Fruit fly (Drosophila melanogaster) whole organism, embryonic: ENCODE measurements around the gene Evi5.

ENCODE experiments used
- Atf6 ChIP-seq: fragments of 200-800 bp; sonication (Bioruptor generic); IDR thresholded peaks from 2 replicates; pipeline ENCODE4 v1.3.6; 2022; ENCODE audit warnings: missing biosample characterization, missing genetic modification characterization
- Blimp-1 ChIP-seq: fragments of 200-800 bp; sonication (Bioruptor generic); optimal IDR thresholded peaks from 3 replicates; lab custom pipeline; 2018; ENCODE audit warnings: missing biosample characterization, missing genetic modification characterization, mild to moderate bottlenecking, moderate library complexity, missing genetic modification reagents
- CG1024 ChIP-seq: fragments of 200-800 bp; sonication (Bioruptor generic); IDR thresholded peaks from 2 replicates; pipeline ENCODE4 v1.3.6; 2022; ENCODE audit warnings: missing biosample characterization, missing genetic modification characterization
- CG10462 ChIP-seq: fragments of 200-800 bp; sonication (Bioruptor generic); optimal IDR thresholded peaks from 2 replicates; lab custom pipeline; 2016; ENCODE audit warnings: missing biosample characterization, missing genetic modification characterization
- CG10979 ChIP-seq: fragments of 200-800 bp; sonication (Bioruptor generic); optimal IDR thresholded peaks from 2 replicates; lab custom pipeline; 2018; ENCODE audit warnings: missing biosample characterization, mild to moderate bottlenecking, missing genetic modification characterization, moderate library complexity
- CG12744 ChIP-seq: fragments of 200-800 bp; sonication (Bioruptor generic); optimal IDR thresholded peaks from 2 replicates; lab custom pipeline; 2016; ENCODE audit warnings: missing biosample characterization, missing genetic modification characterization
- CG14014 ChIP-seq: fragments of 200-800 bp; sonication (Bioruptor generic); IDR thresholded peaks from 2 replicates; pipeline ENCODE4 v1.3.6; 2022; ENCODE audit warnings: missing biosample characterization, missing genetic modification characterization
- CG14710 ChIP-seq: fragments of 200-800 bp; sonication (Bioruptor generic); optimal IDR thresholded peaks from 3 replicates; lab custom pipeline; 2019; ENCODE audit warnings: missing biosample characterization, mild to moderate bottlenecking, missing genetic modification characterization, moderate library complexity
- CG15011 ChIP-seq: fragments of 200-800 bp; sonication (Bioruptor generic); optimal IDR thresholded peaks from 3 replicates; lab custom pipeline; 2018; ENCODE audit warnings: missing biosample characterization, mild to moderate bottlenecking, missing genetic modification characterization
- CG16813 ChIP-seq: fragments of 200-800 bp; sonication (Bioruptor generic); IDR thresholded peaks from 3 replicates; pipeline ENCODE4 v1.3.6; 2022; ENCODE audit warnings: missing biosample characterization, missing genetic modification characterization; ENCODE audit not compliant: partially characterized antibody
- CG17328 ChIP-seq: fragments of 200-800 bp; sonication (Bioruptor generic); IDR thresholded peaks from 2 replicates; pipeline ENCODE4 v1.3.6; 2022; ENCODE audit warnings: missing biosample characterization, missing genetic modification characterization
- CG4820 ChIP-seq: fragments of 200-800 bp; sonication (Bioruptor generic); optimal IDR thresholded peaks from 3 replicates; lab custom pipeline; 2016; ENCODE audit warnings: missing biosample characterization, missing genetic modification characterization
- CG6765 ChIP-seq: fragments of 200-800 bp; sonication (Bioruptor generic); optimal IDR thresholded peaks from 3 replicates; lab custom pipeline; 2017; ENCODE audit warnings: missing biosample characterization, mild to moderate bottlenecking, missing genetic modification characterization
- CG7357 ChIP-seq: fragments of 200-800 bp; sonication (Bioruptor generic); IDR thresholded peaks from 3 replicates; pipeline ENCODE4 v1.3.6; 2022; ENCODE audit warnings: missing biosample characterization, missing genetic modification characterization
- CG7839 ChIP-seq: fragments of 200-800 bp; sonication (Bioruptor generic); optimal IDR thresholded peaks from 3 replicates; lab custom pipeline; 2018; ENCODE audit warnings: missing biosample characterization, mild to moderate bottlenecking, missing genetic modification characterization, moderate library complexity
- CG7928 ChIP-seq: fragments of 200-800 bp; sonication (Bioruptor generic); optimal IDR thresholded peaks from 2 replicates; lab custom pipeline; 2017; ENCODE audit warnings: missing biosample characterization, mild to moderate bottlenecking, missing genetic modification characterization
- Chrac-16 ChIP-seq: fragments of 200-800 bp; sonication (Bioruptor generic); optimal IDR thresholded peaks from 3 replicates; lab custom pipeline; 2016; ENCODE audit warnings: missing biosample characterization, missing genetic modification characterization
- D ChIP-seq, 2 experiments: fragments of 200-800 bp in 1 of 2; fragments of >200 bp in 1 of 2; sonication (Bioruptor generic) in 1 of 2; optimal IDR thresholded peaks; 2 replicates in 1 of 2; 3 replicates in 1 of 2; lab custom pipeline; 2017; ENCODE audit warnings: mild to moderate bottlenecking in 1 of 2, missing biosample characterization in 1 of 2, missing genetic modification characterization in 1 of 2, missing genetic modification reagents in 1 of 2
- Dref ChIP-seq: fragments of 200-800 bp; sonication (Bioruptor generic); IDR thresholded peaks from 2 replicates; pipeline ENCODE4 v1.3.6; 2022; ENCODE audit warnings: missing biosample characterization, missing genetic modification characterization
- Ets97D ChIP-seq: fragments of 200-800 bp; sonication (Bioruptor generic); optimal IDR thresholded peaks from 3 replicates; lab custom pipeline; 2016; ENCODE audit warnings: missing biosample characterization, missing genetic modification characterization
- H15 ChIP-seq: fragments of 200-800 bp; sonication (Bioruptor generic); IDR thresholded peaks from 3 replicates; pipeline ENCODE4 v1.3.6; 2022; ENCODE audit warnings: missing biosample characterization, missing genetic modification characterization
- H2.0 ChIP-seq: fragments of 200-800 bp; sonication (Bioruptor generic); IDR thresholded peaks from 2 replicates; pipeline ENCODE4 v1.3.6; 2022; ENCODE audit warnings: missing biosample characterization, missing genetic modification characterization
- HmgZ ChIP-seq: fragments of 200-800 bp; sonication (Bioruptor generic); optimal IDR thresholded peaks from 2 replicates; lab custom pipeline; 2018; ENCODE audit warnings: missing biosample characterization, mild to moderate bottlenecking, missing genetic modification characterization
- Hmr ChIP-seq: fragments of 200-800 bp; sonication (Bioruptor generic); optimal IDR thresholded peaks from 3 replicates; lab custom pipeline; 2017; ENCODE audit warnings: mild to moderate bottlenecking, missing biosample characterization, missing genetic modification reagents, missing genetic modification characterization
- NC2β ChIP-seq: fragments of 200-800 bp; sonication (Bioruptor generic); optimal IDR thresholded peaks from 2 replicates; lab custom pipeline; 2016; ENCODE audit warnings: missing biosample characterization, missing genetic modification characterization
- Sin3A ChIP-seq: fragments of >200 bp; optimal IDR thresholded peaks from 2 replicates; lab custom pipeline; 2018
- Sox100B ChIP-seq: fragments of 200-800 bp; sonication (Bioruptor generic); optimal IDR thresholded peaks from 3 replicates; lab custom pipeline; 2018; ENCODE audit warnings: missing biosample characterization, mild to moderate bottlenecking, missing genetic modification characterization
- Xrp1 ChIP-seq: fragments of 200-800 bp; sonication (Bioruptor generic); IDR thresholded peaks from 2 replicates; pipeline ENCODE4 v1.3.6; 2022; ENCODE audit warnings: missing biosample characterization, missing genetic modification characterization
- ab ChIP-seq: fragments of 200-800 bp; sonication (Bioruptor generic); optimal IDR thresholded peaks from 2 replicates; lab custom pipeline; 2016; ENCODE audit warnings: missing biosample characterization, missing genetic modification characterization
- aop ChIP-seq: fragments of 200-800 bp; sonication (Bioruptor generic); IDR thresholded peaks from 2 replicates; pipeline ENCODE4 v1.3.6; 2022; ENCODE audit warnings: missing biosample characterization, missing genetic modification characterization
- ato ChIP-seq: fragments of 200-800 bp; sonication (Bioruptor generic); IDR thresholded peaks from 2 replicates; pipeline ENCODE4 v1.3.6; 2022; ENCODE audit warnings: missing biosample characterization, missing genetic modification characterization; ENCODE audit not compliant: partially characterized antibody
- bcd ChIP-seq: fragments of 200-800 bp; sonication (Bioruptor generic); optimal IDR thresholded peaks from 2 replicates; lab custom pipeline; 2017; ENCODE audit warnings: missing biosample characterization, mild to moderate bottlenecking, missing genetic modification characterization
- chn ChIP-seq: fragments of 200-800 bp; sonication (Bioruptor generic); optimal IDR thresholded peaks from 2 replicates; lab custom pipeline; 2016; ENCODE audit warnings: missing biosample characterization, missing genetic modification characterization
- dpn ChIP-seq, 2 experiments: fragments of 200-800 bp; sonication (Bioruptor generic); optimal IDR thresholded peaks; 3 replicates each; lab custom pipeline; 2016; ENCODE audit warnings: missing biosample characterization in 2 of 2, missing genetic modification characterization in 2 of 2
- dysf ChIP-seq: fragments of 200-800 bp; sonication (Bioruptor generic); IDR thresholded peaks from 3 replicates; pipeline ENCODE4 v1.3.6; 2022; ENCODE audit warnings: missing biosample characterization, missing genetic modification characterization
- fd3F ChIP-seq: fragments of 200-800 bp; sonication (Bioruptor generic); optimal IDR thresholded peaks from 2 replicates; lab custom pipeline; 2018; ENCODE audit warnings: missing biosample characterization, mild to moderate bottlenecking, missing genetic modification characterization, moderate library complexity
- ind ChIP-seq: fragments of 200-800 bp; sonication (Bioruptor generic); optimal IDR thresholded peaks from 3 replicates; lab custom pipeline; 2016; ENCODE audit warnings: missing biosample characterization, missing genetic modification characterization
- kah ChIP-seq: fragments of 200-800 bp; sonication (Bioruptor generic); optimal IDR thresholded peaks from 2 replicates; lab custom pipeline; 2018; ENCODE audit warnings: missing biosample characterization, mild to moderate bottlenecking, missing genetic modification characterization
- lola ChIP-seq, 3 experiments: fragments of >200 bp in 2 of 3; fragments of 200-800 bp in 1 of 3; sonication (Bioruptor generic) in 1 of 3; optimal IDR thresholded peaks; 2 replicates each; lab custom pipeline; 2017 to 2019; ENCODE audit warnings: missing biosample characterization in 3 of 3, missing genetic modification characterization in 3 of 3, mild to moderate bottlenecking in 1 of 3, moderate library complexity in 1 of 3
- lov ChIP-seq, 2 experiments: fragments of 200-800 bp in 1 of 2; fragments of >200 bp in 1 of 2; sonication (Bioruptor generic) in 1 of 2; IDR thresholded peaks in 1 of 2; optimal IDR thresholded peaks in 1 of 2; 2 replicates in 1 of 2; 3 replicates in 1 of 2; pipeline versions ENCODE4 v1.3.6 to Lab custom; 2017 to 2022; ENCODE audit warnings: missing biosample characterization in 1 of 2, missing genetic modification characterization in 1 of 2
- odd ChIP-seq: fragments of 200-800 bp; sonication (Bioruptor generic); optimal IDR thresholded peaks from 2 replicates; lab custom pipeline; 2017; ENCODE audit warnings: missing biosample characterization, mild to moderate bottlenecking, missing genetic modification characterization
- pho ChIP-seq: fragments of 200-800 bp; sonication (Bioruptor generic); optimal IDR thresholded peaks from 2 replicates; lab custom pipeline; 2016; ENCODE audit warnings: missing biosample characterization, missing genetic modification characterization
- psq ChIP-seq: fragments of 200-800 bp; sonication (Bioruptor generic); optimal IDR thresholded peaks from 2 replicates; lab custom pipeline; 2017; ENCODE audit warnings: missing biosample characterization, missing genetic modification characterization
- tup ChIP-seq: fragments of 200-800 bp; sonication (Bioruptor generic); optimal IDR thresholded peaks from 2 replicates; lab custom pipeline; 2016; ENCODE audit warnings: missing biosample characterization, mild to moderate bottlenecking, missing genetic modification characterization, moderate library complexity
- unc-4 ChIP-seq: fragments of 200-800 bp; sonication (Bioruptor generic); IDR thresholded peaks from 2 replicates; pipeline ENCODE4 v1.3.6; 2022; ENCODE audit warnings: missing biosample characterization, missing genetic modification characterization; ENCODE audit not compliant: partially characterized antibody
- vfl ChIP-seq: fragments of 200-800 bp; sonication (Bioruptor generic); optimal IDR thresholded peaks from 2 replicates; lab custom pipeline; 2016; ENCODE audit warnings: missing biosample characterization, missing genetic modification characterization
- vnd ChIP-seq: fragments of 200-800 bp; sonication (Bioruptor generic); IDR thresholded peaks from 3 replicates; pipeline ENCODE4 v1.3.6; 2022; ENCODE audit warnings: missing biosample characterization, missing genetic modification characterization; ENCODE audit not compliant: partially characterized antibody
- wdn ChIP-seq: fragments of 200-800 bp; sonication (Bioruptor generic); IDR thresholded peaks from 2 replicates; pipeline ENCODE4 v1.3.6; 2022; ENCODE audit warnings: missing biosample characterization, missing genetic modification characterization
- zen ChIP-seq: fragments of 200-800 bp; sonication (Bioruptor generic); optimal IDR thresholded peaks from 3 replicates; lab custom pipeline; 2018; ENCODE audit warnings: missing biosample characterization, mild to moderate bottlenecking, missing genetic modification characterization, moderate library complexity
- zfh2 ChIP-seq: fragments of 200-800 bp; sonication (Bioruptor generic); optimal IDR thresholded peaks from 2 replicates; lab custom pipeline; 2016; ENCODE audit warnings: missing biosample characterization, missing genetic modification characterization

Gene Evi5

dm6 chrX:11423277-11423717, 30.9 kb downstream of the Evi5 start (continued):
- peak; percentile 92 for TF ChIP-seq bcd
- TF ChIP-seq zen (tag; lab: Kevin White, UChicago) = peak; percentile 68
- TF ChIP-seq CG16813 (GFP tag; lab: Robert Waterston, UW) = no peak
- no peak for TF ChIP-seq Dref (GFP tag; lab: Robert Waterston, UW)
- TF ChIP-seq ato (GFP tag; lab: Robert Waterston, UW) = no peak
- peak; percentile 87 for TF ChIP-seq zfh2 (GFP tag; lab: Kevin White, UChicago)
- TF ChIP-seq lola (GFP tag; optimal IDR thresholded peaks at IDR 0.05; lab: Kevin White, UChicago) = peak in 1 of 3 experiments; percentile 39
- peak; percentile 90 for TF ChIP-seq HmgZ
- peak; percentile 88 for TF ChIP-seq pho (GFP tag; lab: Kevin White, UChicago)
- peak; percentile 95 for TF ChIP-seq Hmr
- peak; percentile 92 to 93 for TF ChIP-seq dpn (GFP tag; optimal IDR thresholded peaks at IDR 0.05; lab: Kevin White, UChicago)
- TF ChIP-seq Xrp1 (GFP tag; lab: Robert Waterston, UW) = peak; percentile 74
- TF ChIP-seq ind = peak; percentile 91
- no peak for TF ChIP-seq unc-4
- peak; percentile 74 for TF ChIP-seq tup (GFP tag; lab: Kevin White, UChicago)
- TF ChIP-seq dysf (GFP tag; lab: Robert Waterston, UW) = peak; percentile 95
- peak; percentile 82 for TF ChIP-seq vfl (GFP tag; lab: Kevin White, UChicago)
- TF ChIP-seq H2.0 (GFP tag; lab: Robert Waterston, UW) = peak; percentile 84
- TF ChIP-seq CG14014 (GFP tag; lab: Robert Waterston, UW) = peak; percentile 91
- TF ChIP-seq CG7928 (GFP tag; lab: Kevin White, UChicago) = peak; percentile 65
- peak; percentile 86 for TF ChIP-seq chn (GFP tag; lab: Kevin White, UChicago)
- TF ChIP-seq aop = peak; percentile 85
- TF ChIP-seq CG4820 (GFP tag; lab: Kevin White, UChicago) = peak; percentile 87
- peak; percentile 87 for TF ChIP-seq H15 (GFP tag; lab: Robert Waterston, UW)
- TF ChIP-seq kah (GFP tag; lab: Kevin White, UChicago) = peak; percentile 65
- TF ChIP-seq Atf6 (GFP tag; lab: Robert Waterston, UW) = peak; percentile 92
- TF ChIP-seq Sox100B (GFP tag; lab: Kevin White, UChicago) = peak; percentile 83
- TF ChIP-seq CG14710 = peak; percentile 51
- peak; percentile 84 for TF ChIP-seq CG15011
- peak; percentile 87 for TF ChIP-seq ab (GFP tag; lab: Kevin White, UChicago)
- peak; percentile 79 for TF ChIP-seq CG6765 (GFP tag; lab: Kevin White, UChicago)
- peak; percentile 75 for TF ChIP-seq Blimp-1 (GFP tag; lab: Kevin White, UChicago)
- TF ChIP-seq odd (GFP tag; lab: Kevin White, UChicago) = peak; percentile 85
- TF ChIP-seq vnd (GFP tag; lab: Robert Waterston, UW) = no peak
- TF ChIP-seq fd3F (GFP tag; lab: Kevin White, UChicago) = peak; percentile 90
- peak; percentile 53 for TF ChIP-seq CG1024 (GFP tag; lab: Robert Waterston, UW)
- TF ChIP-seq D (optimal IDR thresholded peaks at IDR 0.05; lab: Kevin White, UChicago) = no peak
- peak; percentile 80 for TF ChIP-seq D (GFP tag; optimal IDR thresholded peaks at IDR 0.05; lab: Kevin White, UChicago)
- peak; percentile 78 for TF ChIP-seq NC2β (GFP tag; lab: Kevin White, UChicago)
- peak; percentile 64 for TF ChIP-seq Ets97D
- TF ChIP-seq Chrac-16 (GFP tag; lab: Kevin White, UChicago) = peak; percentile 85
- peak; percentile 46 for TF ChIP-seq psq
- peak; percentile 81 for TF ChIP-seq CG7357 (GFP tag; lab: Robert Waterston, UW)
- TF ChIP-seq CG10462 (GFP tag; lab: Kevin White, UChicago) = peak; percentile 71
- peak; percentile 73 for TF ChIP-seq CG10979 (tag; lab: Kevin White, UChicago)
- peak; percentile 88 for TF ChIP-seq CG12744 (GFP tag; lab: Kevin White, UChicago)
- peak; percentile 87 for TF ChIP-seq wdn (GFP tag; lab: Robert Waterston, UW)
- no peak for TF ChIP-seq lov (optimal IDR thresholded peaks at IDR 0.05; lab: Kevin White, UChicago)
- TF ChIP-seq lov (GFP tag; IDR thresholded peaks at IDR 0.05; lab: Robert Waterston, UW) = peak; percentile 82; the same call in 2 of the 3 replicates
- TF ChIP-seq CG17328 (GFP tag; lab: Robert Waterston, UW) = peak; percentile 85
- TF ChIP-seq Sin3A (lab: Kevin White, UChicago) = no peak
- peak; percentile 91 for TF ChIP-seq CG7839
